Worm (Caenorhabditis elegans) whole organism, late embryonic: ENCODE measurements around the gene tag-266.

Source experiments
- C08G9.2 ChIP-seq: sonication (generic microtip); optimal IDR thresholded peaks from 2 replicates; lab custom pipeline; 2016; ENCODE audit warnings: mild to moderate bottlenecking, missing genetic modification characterization, moderate library complexity, missing compliant biosample characterization
- C38D4.7 ChIP-seq: fragments of 200-800 bp; sonication (Bioruptor generic); optimal IDR thresholded peaks from 2 replicates; lab custom pipeline; 2018; ENCODE audit warnings: mild to moderate bottlenecking, missing genetic modification characterization, moderate library complexity, missing compliant biosample characterization
- K02D7.2 ChIP-seq: sonication (generic microtip); optimal IDR thresholded peaks from 2 replicates; lab custom pipeline; 2017; ENCODE audit warnings: mild to moderate bottlenecking, missing genetic modification characterization, missing compliant biosample characterization
- Y22D7AL.16 ChIP-seq: sonication (generic microtip); optimal IDR thresholded peaks from 2 replicates; lab custom pipeline; 2016; ENCODE audit warnings: missing genetic modification characterization, missing compliant biosample characterization
- ahr-1 ChIP-seq: sonication (generic microtip); optimal IDR thresholded peaks from 2 replicates; lab custom pipeline; 2016; ENCODE audit warnings: missing genetic modification characterization, missing compliant biosample characterization
- ama-1 ChIP-seq: fragments of 150-350 bp; optimal IDR thresholded peaks from 2 replicates; lab custom pipeline; 2014
- ceh-14 ChIP-seq: sonication (generic microtip); optimal IDR thresholded peaks from 2 replicates; lab custom pipeline; 2016; ENCODE audit warnings: missing genotype, missing genetic modification characterization, missing compliant biosample characterization
- ceh-18 ChIP-seq: sonication (generic microtip); optimal IDR thresholded peaks from 2 replicates; lab custom pipeline; 2016; ENCODE audit warnings: missing genetic modification characterization, missing compliant biosample characterization
- ceh-19 ChIP-seq: fragments of 200-800 bp; sonication (Bioruptor generic); optimal IDR thresholded peaks from 2 replicates; lab custom pipeline; 2018; ENCODE audit warnings: mild to moderate bottlenecking, missing genetic modification characterization, missing compliant biosample characterization
- ceh-2 ChIP-seq: sonication (generic microtip); optimal IDR thresholded peaks from 2 replicates; lab custom pipeline; 2016; ENCODE audit warnings: missing genotype, missing genetic modification characterization, missing compliant biosample characterization
- ceh-24 ChIP-seq: sonication (generic microtip); optimal IDR thresholded peaks from 2 replicates; lab custom pipeline; 2016; ENCODE audit warnings: mild to moderate bottlenecking, missing genetic modification characterization, missing compliant biosample characterization
- ceh-30 ChIP-seq: fragments of 150-350 bp; optimal IDR thresholded peaks from 2 replicates; lab custom pipeline; 2014; ENCODE audit warnings: missing biosample characterization, missing genetic modification characterization
- ceh-34 ChIP-seq: sonication (generic microtip); optimal IDR thresholded peaks from 2 replicates; lab custom pipeline; 2016; ENCODE audit warnings: mild to moderate bottlenecking, missing genetic modification characterization, missing compliant biosample characterization
- ceh-45 ChIP-seq: fragments of 200-800 bp; sonication (Bioruptor generic); IDR thresholded peaks from 2 replicates; pipeline ENCODE4 v1.3.6; 2022; ENCODE audit warnings: missing genetic modification reagents, missing genetic modification characterization, missing compliant biosample characterization
- ceh-48 ChIP-seq: sonication (generic microtip); optimal IDR thresholded peaks from 2 replicates; lab custom pipeline; 2016; ENCODE audit warnings: missing genetic modification characterization, inconsistent platforms, missing compliant biosample characterization
- ceh-6 ChIP-seq: fragments of 200-800 bp; sonication (Bioruptor generic); optimal IDR thresholded peaks from 2 replicates; lab custom pipeline; 2018; ENCODE audit warnings: mild to moderate bottlenecking, missing genetic modification characterization, missing compliant biosample characterization
- ceh-9 ChIP-seq: sonication (generic microtip); optimal IDR thresholded peaks from 2 replicates; lab custom pipeline; 2016; ENCODE audit warnings: mild to moderate bottlenecking, missing genetic modification characterization, inconsistent platforms, missing compliant biosample characterization
- che-1 ChIP-seq: sonication (generic microtip); optimal IDR thresholded peaks from 2 replicates; lab custom pipeline; 2016; ENCODE audit warnings: mild to moderate bottlenecking, missing genetic modification characterization, missing compliant biosample characterization
- dmd-4 ChIP-seq: sonication (generic microtip); optimal IDR thresholded peaks from 2 replicates; lab custom pipeline; 2016; ENCODE audit warnings: borderline replicate concordance, missing genetic modification characterization, missing compliant biosample characterization
- dve-1 ChIP-seq: sonication (generic microtip); optimal IDR thresholded peaks from 2 replicates; lab custom pipeline; 2017; ENCODE audit warnings: antibody characterized with exemption, mild to moderate bottlenecking, missing genetic modification characterization, missing compliant biosample characterization
- elt-4 ChIP-seq: sonication (generic microtip); optimal IDR thresholded peaks from 2 replicates; lab custom pipeline; 2016; ENCODE audit warnings: missing genetic modification characterization, missing compliant biosample characterization
- ets-4 ChIP-seq: sonication (generic microtip); optimal IDR thresholded peaks from 2 replicates; lab custom pipeline; 2016; ENCODE audit warnings: missing genetic modification characterization, missing compliant biosample characterization
- fax-1 ChIP-seq: sonication (generic microtip); optimal IDR thresholded peaks from 2 replicates; lab custom pipeline; 2016; ENCODE audit warnings: missing genotype, missing genetic modification characterization, missing compliant biosample characterization
- fkh-10 ChIP-seq: fragments of 150-350 bp; optimal IDR thresholded peaks from 2 replicates; lab custom pipeline; 2014; ENCODE audit warnings: missing biosample characterization, missing genetic modification reagents, missing genetic modification characterization
- gmeb-2 ChIP-seq: sonication (generic microtip); optimal IDR thresholded peaks from 2 replicates; lab custom pipeline; 2016; ENCODE audit warnings: missing genetic modification characterization, inconsistent platforms, missing compliant biosample characterization
- hlh-13 ChIP-seq: fragments of 200-800 bp; sonication (Bioruptor generic); optimal IDR thresholded peaks from 2 replicates; lab custom pipeline; 2018; ENCODE audit warnings: mild to moderate bottlenecking, missing genetic modification characterization, missing compliant biosample characterization
- hlh-30 ChIP-seq: sonication (generic microtip); optimal IDR thresholded peaks from 2 replicates; lab custom pipeline; 2017; ENCODE audit warnings: antibody characterized with exemption, missing genetic modification characterization, missing compliant biosample characterization; ENCODE audit not compliant: insufficient read depth
- hlh-8 ChIP-seq: sonication (generic microtip); optimal IDR thresholded peaks from 2 replicates; lab custom pipeline; 2016; ENCODE audit warnings: missing genotype, missing genetic modification characterization, missing compliant biosample characterization
- lim-6 ChIP-seq: sonication (generic microtip); optimal IDR thresholded peaks from 2 replicates; lab custom pipeline; 2016; ENCODE audit warnings: missing genetic modification characterization, missing compliant biosample characterization
- lin-11 ChIP-seq: fragments of 200-800 bp; sonication (Bioruptor generic); optimal IDR thresholded peaks from 2 replicates; lab custom pipeline; 2018; ENCODE audit warnings: mild to moderate bottlenecking, missing genetic modification characterization, missing compliant biosample characterization
- madf-2 ChIP-seq: sonication (generic microtip); optimal IDR thresholded peaks from 2 replicates; lab custom pipeline; 2017; ENCODE audit warnings: missing genetic modification characterization, missing compliant biosample characterization
- mec-3 ChIP-seq: sonication (generic microtip); optimal IDR thresholded peaks from 2 replicates; lab custom pipeline; 2016; ENCODE audit warnings: borderline replicate concordance, missing genetic modification characterization, missing compliant biosample characterization
- nfya-1 ChIP-seq: sonication (generic microtip); optimal IDR thresholded peaks from 2 replicates; lab custom pipeline; 2017; ENCODE audit warnings: missing genetic modification characterization, mild to moderate bottlenecking, missing compliant biosample characterization, antibody characterized with exemption, moderate library complexity
- nhr-232 ChIP-seq: sonication (generic microtip); optimal IDR thresholded peaks from 2 replicates; lab custom pipeline; 2016; ENCODE audit warnings: missing genetic modification characterization, missing compliant biosample characterization
- odd-2 ChIP-seq: sonication (generic microtip); optimal IDR thresholded peaks from 2 replicates; lab custom pipeline; 2017; ENCODE audit warnings: antibody characterized with exemption, mild to moderate bottlenecking, missing genetic modification characterization, missing compliant biosample characterization
- pax-1 ChIP-seq: fragments of 150-350 bp; optimal IDR thresholded peaks from 2 replicates; lab custom pipeline; 2014; ENCODE audit warnings: missing biosample characterization, missing genetic modification characterization
- pha-2 ChIP-seq: sonication (generic microtip); optimal IDR thresholded peaks from 2 replicates; lab custom pipeline; 2017; ENCODE audit warnings: mild to moderate bottlenecking, missing genetic modification characterization, missing compliant biosample characterization
- pqm-1 ChIP-seq: sonication (generic microtip); optimal IDR thresholded peaks from 2 replicates; lab custom pipeline; 2016; ENCODE audit warnings: missing genetic modification characterization, missing compliant biosample characterization
- pros-1 ChIP-seq: fragments of 150-350 bp; optimal IDR thresholded peaks from 2 replicates; lab custom pipeline; 2014; ENCODE audit warnings: missing biosample characterization, missing genetic modification reagents, missing genetic modification characterization
- ref-2 ChIP-seq: sonication (generic microtip); optimal IDR thresholded peaks from 2 replicates; lab custom pipeline; 2016; ENCODE audit warnings: missing genetic modification characterization, missing compliant biosample characterization
- rnt-1 ChIP-seq: sonication (generic microtip); optimal IDR thresholded peaks from 2 replicates; lab custom pipeline; 2016; ENCODE audit warnings: missing genetic modification characterization, missing compliant biosample characterization
- sdc-2 ChIP-seq: sonication (generic microtip); optimal IDR thresholded peaks from 2 replicates; lab custom pipeline; 2016; ENCODE audit warnings: missing genotype, missing genetic modification characterization, missing compliant biosample characterization
- sox-2 ChIP-seq: fragments of 200-800 bp; sonication (Bioruptor generic); IDR thresholded peaks from 2 replicates; pipeline ENCODE4 v1.3.6; 2022; ENCODE audit warnings: missing genetic modification reagents, missing genetic modification characterization, missing compliant biosample characterization
- sox-4 ChIP-seq: sonication (generic microtip); optimal IDR thresholded peaks from 2 replicates; lab custom pipeline; 2017; ENCODE audit warnings: mild to moderate bottlenecking, missing genetic modification characterization, inconsistent platforms, missing compliant biosample characterization
- syd-9 ChIP-seq: sonication (generic microtip); optimal IDR thresholded peaks from 2 replicates; lab custom pipeline; 2016; ENCODE audit warnings: mild to moderate bottlenecking, missing genetic modification characterization, moderate library complexity, missing compliant biosample characterization
- tbx-2 ChIP-seq: sonication (generic microtip); optimal IDR thresholded peaks from 2 replicates; lab custom pipeline; 2016; ENCODE audit warnings: missing genetic modification characterization, missing compliant biosample characterization
- ttx-3 ChIP-seq: sonication (generic microtip); optimal IDR thresholded peaks from 2 replicates; lab custom pipeline; 2016; ENCODE audit warnings: missing genetic modification reagents, missing genetic modification characterization, missing compliant biosample characterization
- unc-3 ChIP-seq, 2 experiments: fragments of 200-800 bp in 1 of 2; sonication (Bioruptor generic) in 1 of 2; sonication (generic microtip) in 1 of 2; conservative IDR thresholded peaks in 1 of 2; optimal IDR thresholded peaks in 1 of 2; 2 replicates each; pipeline versions ENCODE4 v1.3.6 to Lab custom; 2016 to 2022; ENCODE audit warnings: missing compliant biosample characterization in 2 of 2, missing genetic modification characterization in 2 of 2, missing genetic modification reagents in 1 of 2
- unc-42 ChIP-seq: sonication (generic microtip); optimal IDR thresholded peaks from 2 replicates; lab custom pipeline; 2016; ENCODE audit warnings: missing genotype, missing genetic modification characterization, missing compliant biosample characterization
- unc-55 ChIP-seq: sonication (generic microtip); optimal IDR thresholded peaks from 2 replicates; lab custom pipeline; 2017; ENCODE audit warnings: missing biosample characterization, missing genetic modification reagents, missing genetic modification characterization
- unc-86 ChIP-seq: sonication (generic microtip); optimal IDR thresholded peaks from 2 replicates; lab custom pipeline; 2016; ENCODE audit warnings: missing genetic modification characterization, missing compliant biosample characterization
- ztf-16 ChIP-seq: sonication (generic microtip); optimal IDR thresholded peaks from 2 replicates; lab custom pipeline; 2017; ENCODE audit warnings: missing genetic modification characterization, missing compliant biosample characterization

The tag-266 gene

ce11 chrIII:640198-640803, at the start of gene tag-266, which contains the start of gene tag-267:
Gene tag-266, minus strand, starts transcription at chrIII:640226.
Gene tag-267, plus strand, starts transcription at chrIII:640790.
- TF ChIP-seq hlh-8 (peak; percentile 96), ceh-18 (tag; lab: Kevin White, UChicago) (peak; percentile 59), sox-2 (no peak), tbx-2 (tag; lab: Kevin White, UChicago) (peak; percentile 92), ceh-19 (GFP tag; lab: Kevin White, UChicago) (peak; percentile 56), Y22D7AL.16 (peak; percentile 51), che-1 (tag; lab: Kevin White, UChicago) (peak; percentile 24), mec-3 (tag; lab: Kevin White, UChicago) (peak; percentile 25), C38D4.7 (GFP tag; lab: Kevin White, UChicago) (peak; percentile 53), ref-2 (peak; percentile 95), lim-6 (tag; lab: Kevin White, UChicago) (peak; percentile 76), ttx-3 (tag; lab: Kevin White, UChicago) (peak; percentile 58), unc-86 (peak; percentile 89), gmeb-2 (tag; lab: Kevin White, UChicago) (peak; percentile 37), hlh-13 (GFP tag; lab: Kevin White, UChicago) (no peak), elt-4 (no peak), pqm-1 (tag; lab: Kevin White, UChicago) (peak; percentile 95), ceh-48 (tag; lab: Kevin White, UChicago) (peak; percentile 98), ceh-6 (no peak), syd-9 (tag; lab: Kevin White, UChicago) (no peak), sdc-2 (peak; percentile 17), hlh-30 (tag; lab: Kevin White, UChicago) (no peak), ceh-9 (no peak), ceh-14 (tag; lab: Kevin White, UChicago) (peak; percentile 87), odd-2 (tag; lab: Kevin White, UChicago) (no peak), ceh-34 (tag; lab: Kevin White, UChicago) (peak; percentile 69), unc-3 (GFP tag; conservative IDR thresholded peaks at IDR 0.05; lab: Robert Waterston, UW) (peak; percentile 56; the same call in 1 of the 2 replicates), unc-3 (tag; optimal IDR thresholded peaks at IDR 0.05; lab: Kevin White, UChicago) (peak; percentile 93), pros-1 (tag; lab: Kevin White, UChicago) (no peak), ceh-2 (tag; lab: Kevin White, UChicago) (peak; percentile 89), ceh-45 (no peak), nhr-232 (tag; lab: Kevin White, UChicago) (no peak), unc-42 (peak; percentile 66), pax-1 (tag; lab: Kevin White, UChicago) (no peak), ztf-16 (tag; lab: Kevin White, UChicago) (peak; percentile 78), fkh-10 (GFP tag; lab: Kevin White, UChicago) (no peak), K02D7.2 (peak; percentile 63), madf-2 (tag; lab: Kevin White, UChicago) (peak; percentile 34), C08G9.2 (tag; lab: Kevin White, UChicago) (peak; percentile 84), dve-1 (tag; lab: Kevin White, UChicago) (no peak), dmd-4 (tag; lab: Kevin White, UChicago) (no peak), ahr-1 (tag; lab: Kevin White, UChicago) (peak; percentile 94), fax-1 (tag; lab: Kevin White, UChicago) (peak; percentile 93), pha-2 (tag; lab: Kevin White, UChicago) (peak; percentile 85), nfya-1 (tag; lab: Kevin White, UChicago) (peak; percentile 19), sox-4 (tag; lab: Kevin White, UChicago) (peak; percentile 31), ceh-30 (tag; lab: Kevin White, UChicago) (no peak), ama-1 (lab: Kevin White, UChicago) (no peak), rnt-1 (tag; lab: Kevin White, UChicago) (peak; percentile 35), lin-11 (tag; lab: Kevin White, UChicago) (no peak), ets-4 (tag; lab: Kevin White, UChicago) (peak; percentile 89), unc-55 (GFP tag; lab: Kevin White, UChicago) (no peak), ceh-24 (tag; lab: Kevin White, UChicago) (peak; percentile 42)
